Worm (Caenorhabditis elegans) whole organism, midembryonic: ENCODE measurements around the gene B0563.18.

Experiments
- T22C8.4 ChIP-seq: fragments of 200-800 bp; sonication (Bioruptor generic); IDR thresholded peaks from 2 replicates; pipeline ENCODE4 v1.3.6; 2022; ENCODE audit warnings: missing genetic modification characterization, missing compliant biosample characterization
- cog-1 ChIP-seq: sonication (generic microtip); optimal IDR thresholded peaks from 2 replicates; lab custom pipeline; 2016; ENCODE audit warnings: missing genetic modification characterization, missing compliant biosample characterization
- flt-1 ChIP-seq: fragments of 200-800 bp; sonication (Bioruptor generic); IDR thresholded peaks from 2 replicates; pipeline ENCODE4 v1.3.6; 2022; ENCODE audit warnings: missing genetic modification characterization, missing compliant biosample characterization
- klf-2 ChIP-seq: fragments of 200-800 bp; sonication (Bioruptor generic); conservative IDR thresholded peaks from 2 replicates; pipeline ENCODE4 v1.3.6; 2022; ENCODE audit warnings: missing genetic modification reagents, missing genetic modification characterization, missing compliant biosample characterization
- med-1 ChIP-seq: sonication (generic microtip); optimal IDR thresholded peaks from 2 replicates; lab custom pipeline; 2017; ENCODE audit warnings: missing genetic modification characterization, mild to moderate bottlenecking, missing compliant biosample characterization, antibody characterized with exemption, missing genetic modification reagents; ENCODE audit not compliant: insufficient read depth
- ref-1 ChIP-seq: fragments of 200-800 bp; sonication (Bioruptor generic); conservative IDR thresholded peaks from 2 replicates; pipeline ENCODE4 v1.3.6; 2022; ENCODE audit warnings: missing genetic modification reagents, missing genetic modification characterization, missing compliant biosample characterization
- tab-1 ChIP-seq: fragments of 200-800 bp; sonication (Bioruptor generic); IDR thresholded peaks from 2 replicates; pipeline ENCODE4 v1.3.6; 2022; ENCODE audit warnings: missing genetic modification characterization, missing compliant biosample characterization
- ztf-23 ChIP-seq: fragments of 200-800 bp; sonication (Bioruptor generic); IDR thresholded peaks from 2 replicates; pipeline ENCODE4 v1.3.6; 2022; ENCODE audit warnings: missing genetic modification reagents, missing genetic modification characterization, missing compliant biosample characterization
- ztf-29 ChIP-seq: fragments of 200-800 bp; sonication (Bioruptor generic); IDR thresholded peaks from 2 replicates; pipeline ENCODE4 v1.3.6; 2022; ENCODE audit warnings: missing genetic modification reagents, missing genetic modification characterization, missing compliant biosample characterization

The B0563.18 gene

ce11 chrX:9172278-9172677 lies at the start of gene B0563.18:
TSS of gene B0563.18 (plus strand) at chrX:9172578.
- TF ChIP-seq ref-1 = no peak
- TF ChIP-seq klf-2 (GFP tag; lab: Robert Waterston, UW) = no peak
- TF ChIP-seq T22C8.4 (GFP tag; lab: Robert Waterston, UW) = no peak
- no peak for TF ChIP-seq cog-1 (tag; lab: Kevin White, UChicago)
- no peak for TF ChIP-seq flt-1 (GFP tag; lab: Robert Waterston, UW)
- no peak for TF ChIP-seq med-1 (GFP tag; lab: Kevin White, UChicago)
- no peak for TF ChIP-seq ztf-23
- no peak for TF ChIP-seq ztf-29
- TF ChIP-seq tab-1 (GFP tag; lab: Robert Waterston, UW) = no peak

DNA sequence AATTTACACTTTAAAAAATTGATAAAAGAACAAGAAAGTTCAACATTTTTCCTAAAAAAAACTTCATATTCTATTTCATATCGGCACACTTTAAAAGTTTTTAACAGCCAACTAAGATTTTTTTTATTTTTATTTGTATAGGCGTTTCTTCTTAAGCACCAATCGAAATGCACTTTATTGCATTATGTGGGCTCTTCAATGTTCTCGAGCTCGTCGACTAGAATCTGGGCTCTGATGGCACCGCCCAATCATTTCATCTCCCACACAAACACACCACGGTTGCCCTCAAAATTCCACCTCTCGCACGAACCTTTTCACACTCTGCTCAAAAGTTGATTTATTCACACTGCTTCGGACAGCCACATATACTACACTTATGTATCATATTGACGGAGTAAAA lies 35.0 kb upstream of the B0563.18 start, which contains the start of gene B0563.6:
Gene B0563.6 (plus strand): TSS at position 301 of the 400 bp plus-strand sequence.
- TF ChIP-seq ref-1 = no peak
- TF ChIP-seq T22C8.4 (GFP tag; lab: Robert Waterston, UW) = no peak
- TF ChIP-seq flt-1 (GFP tag; lab: Robert Waterston, UW) = no peak
- TF ChIP-seq cog-1 (tag; lab: Kevin White, UChicago) = no peak

DNA sequence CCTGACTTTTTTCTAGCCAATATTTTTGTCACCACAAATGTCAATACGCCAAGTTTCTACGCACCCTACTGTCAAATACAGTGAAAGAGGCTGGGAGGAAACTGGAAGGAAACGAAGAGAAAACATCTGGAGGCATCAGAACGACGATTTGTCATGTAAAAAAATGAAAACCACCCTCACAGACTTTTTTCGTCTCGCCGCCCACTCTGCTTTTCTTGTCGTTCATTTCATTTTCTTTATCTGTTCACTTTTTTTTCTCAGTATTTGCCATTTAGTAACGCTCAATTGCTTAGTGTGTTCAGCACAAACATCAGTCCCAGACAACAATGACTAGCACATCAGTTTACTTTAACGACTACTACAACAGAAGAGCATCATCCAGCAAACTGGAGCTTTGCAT lies 26.5 kb upstream of the B0563.18 start, which contains the start of gene B0563.5:
Gene B0563.5 (plus strand): TSS at position 301 of the 400 bp plus-strand sequence.
- no peak for TF ChIP-seq med-1 (GFP tag; lab: Kevin White, UChicago)
- TF ChIP-seq cog-1 (tag; lab: Kevin White, UChicago) = no peak
- TF ChIP-seq flt-1 (GFP tag; lab: Robert Waterston, UW) = no peak
- no peak for TF ChIP-seq ref-1
- TF ChIP-seq tab-1 (GFP tag; lab: Robert Waterston, UW) = no peak
- no peak for TF ChIP-seq T22C8.4 (GFP tag; lab: Robert Waterston, UW)
- TF ChIP-seq klf-2 (GFP tag; lab: Robert Waterston, UW) = no peak
- no peak for TF ChIP-seq ztf-23
- TF ChIP-seq ztf-29 = no peak

DNA sequence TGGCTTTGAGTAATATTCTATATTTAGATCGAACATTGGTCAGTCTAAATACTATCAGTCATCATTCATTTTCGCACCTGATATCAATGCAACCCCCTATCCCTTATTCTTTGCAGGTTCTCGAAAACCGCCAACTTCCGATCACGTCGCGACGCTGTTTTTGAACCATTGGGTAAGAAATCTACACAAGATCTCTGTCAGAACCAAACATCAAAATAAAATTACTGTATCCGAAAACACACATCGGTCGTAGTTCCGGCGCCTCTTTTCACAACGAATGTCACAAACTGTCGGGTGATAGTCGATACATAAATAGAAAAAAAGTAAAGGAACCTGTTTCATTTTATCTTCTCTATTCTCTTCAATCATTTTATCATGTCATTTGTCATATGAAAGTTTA lies 25.4 kb upstream of the B0563.18 start:
- TF ChIP-seq med-1 (GFP tag; lab: Kevin White, UChicago) = no peak
- no peak for TF ChIP-seq flt-1 (GFP tag; lab: Robert Waterston, UW)
- no peak for TF ChIP-seq ztf-23
- TF ChIP-seq T22C8.4 (GFP tag; lab: Robert Waterston, UW) = no peak
- TF ChIP-seq klf-2 (GFP tag; lab: Robert Waterston, UW) = no peak
- TF ChIP-seq cog-1 (tag; lab: Kevin White, UChicago) = no peak
- no peak for TF ChIP-seq ztf-29
- TF ChIP-seq ref-1 = no peak
- TF ChIP-seq tab-1 (GFP tag; lab: Robert Waterston, UW) = no peak

- no peak for TF ChIP-seq ztf-23
- no peak for TF ChIP-seq flt-1 (GFP tag; lab: Robert Waterston, UW)
- no peak for TF ChIP-seq med-1 (GFP tag; lab: Kevin White, UChicago)
- TF ChIP-seq ref-1 = no peak
- no peak for TF ChIP-seq cog-1 (tag; lab: Kevin White, UChicago)
These were observed 22.1 kb upstream of the B0563.18 start, which contains the start of gene tmbi-4 for ce11 chrX:9150269-9150744. TSS of gene tmbi-4 (plus strand) at chrX:9150694.

DNA sequence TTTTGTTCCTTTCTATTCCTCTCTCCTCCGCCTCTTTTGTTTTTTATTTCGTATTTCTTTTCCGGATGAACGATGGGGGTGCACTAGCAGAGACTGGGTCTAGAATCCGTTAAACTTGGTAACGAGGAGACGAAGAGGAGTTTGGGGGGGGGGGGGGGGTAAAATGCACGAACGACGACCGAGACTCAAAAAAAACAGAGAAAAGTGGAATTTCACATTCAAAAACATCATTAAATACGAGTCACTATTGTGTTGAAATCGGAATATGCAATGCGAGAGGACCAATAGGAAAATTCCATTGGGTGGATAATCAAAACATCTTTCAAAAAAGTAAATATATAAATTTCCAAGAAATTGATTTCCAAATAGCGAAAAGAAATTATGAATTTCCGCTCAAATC lies 18.2 kb upstream of the B0563.18 start, which contains the start of gene B0563.7:
Gene B0563.7 (minus strand): TSS at position 101 of the 400 bp plus-strand sequence.
- TF ChIP-seq cog-1 (tag; lab: Kevin White, UChicago) (no peak), med-1 (GFP tag; lab: Kevin White, UChicago) (no peak), ztf-23 (no peak), T22C8.4 (GFP tag; lab: Robert Waterston, UW) (no peak), ztf-29 (no peak), ref-1 (no peak), klf-2 (GFP tag; lab: Robert Waterston, UW) (no peak), tab-1 (GFP tag; lab: Robert Waterston, UW) (no peak), flt-1 (GFP tag; lab: Robert Waterston, UW) (no peak)

DNA sequence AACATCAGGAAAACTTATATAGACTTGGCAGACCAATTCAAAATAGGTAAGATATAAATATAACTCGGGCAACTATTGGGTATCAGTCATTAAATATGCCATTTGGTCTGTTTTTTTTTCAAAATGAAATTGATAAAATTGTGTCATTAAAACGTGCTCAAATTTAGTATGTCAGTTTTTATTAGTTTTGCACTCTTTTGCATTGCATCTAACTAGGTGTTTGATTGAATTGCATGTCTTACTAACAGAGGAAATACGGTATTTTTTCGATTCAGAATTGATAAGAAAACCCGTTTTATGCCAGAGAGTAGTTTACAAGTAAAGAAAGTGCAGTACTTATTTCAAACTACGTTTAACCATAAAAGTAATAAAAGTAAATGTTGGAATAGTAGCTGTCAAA lies 16.6 kb upstream of the B0563.18 start:
- TF ChIP-seq ref-1 (no peak), med-1 (GFP tag; lab: Kevin White, UChicago) (no peak), ztf-29 (no peak), ztf-23 (no peak), flt-1 (GFP tag; lab: Robert Waterston, UW) (no peak), cog-1 (tag; lab: Kevin White, UChicago) (no peak), tab-1 (GFP tag; lab: Robert Waterston, UW) (no peak), T22C8.4 (GFP tag; lab: Robert Waterston, UW) (no peak), klf-2 (GFP tag; lab: Robert Waterston, UW) (no peak)

ce11 chrX:9161253-9161904 lies 11.0 kb upstream of the B0563.18 start:
- TF ChIP-seq T22C8.4 (GFP tag; lab: Robert Waterston, UW) (no peak), cog-1 (tag; lab: Kevin White, UChicago) (no peak), ref-1 (no peak), med-1 (GFP tag; lab: Kevin White, UChicago) (no peak), ztf-29 (no peak), tab-1 (GFP tag; lab: Robert Waterston, UW) (no peak), ztf-23 (no peak), klf-2 (GFP tag; lab: Robert Waterston, UW) (no peak), flt-1 (GFP tag; lab: Robert Waterston, UW) (no peak)

- TF ChIP-seq cog-1 (tag; lab: Kevin White, UChicago) = no peak
- no peak for TF ChIP-seq med-1 (GFP tag; lab: Kevin White, UChicago)
- TF ChIP-seq flt-1 (GFP tag; lab: Robert Waterston, UW) = no peak
- TF ChIP-seq ref-1 = no peak
These were observed 9.5 kb upstream of the B0563.18 start, which contains the start of gene tsp-11 for ce11 chrX:9162864-9163263. TSS of gene tsp-11 (plus strand) at chrX:9163164.
